Fruit fly (Drosophila melanogaster): ENCODE measurements around the gene Uch.

The Uch gene

dm6 chr2L:2173191-2173590 lies 40.8 kb downstream of the Uch start:
- no peak for TF ChIP-seq Jarid2 (GFP tag; optimal IDR thresholded peaks at IDR 0.05)
- 0 out of 4 replicates have a peak, but pooled peaks have one; percentile 54 for TF ChIP-seq chinmo (GFP tag; IDR thresholded peaks at IDR 0.05; ENCODE audit: partially characterized antibody)
- no peak for TF ChIP-seq D19B (GFP tag; optimal IDR thresholded peaks at IDR 0.05)
- TF ChIP-seq ab (GFP tag; optimal IDR thresholded peaks at IDR 0.05) = no peak
- TF ChIP-seq crol (GFP tag; IDR thresholded peaks at IDR 0.05) = peak; percentile 78
- peak; percentile 56 for TF ChIP-seq CG9437 (GFP tag; optimal IDR thresholded peaks at IDR 0.05)

dm6 chr2L:2172460-2173121 lies 41.4 kb downstream of the Uch start:
- TF ChIP-seq CG10979 (tag; optimal IDR thresholded peaks at IDR 0.05) = peak; percentile 37
- TF ChIP-seq Ptx1 (GFP tag; IDR thresholded peaks at IDR 0.05) = peak; percentile 33; the same call in 1 of the 2 replicates
- TF ChIP-seq dmrt99B (tag; optimal IDR thresholded peaks at IDR 0.05) = peak; percentile 5
- TF ChIP-seq Fer1 (GFP tag; optimal IDR thresholded peaks at IDR 0.05) = no peak
- no peak for TF ChIP-seq CG11456 (GFP tag; IDR thresholded peaks at IDR 0.05)
- TF ChIP-seq lola (GFP tag; optimal IDR thresholded peaks at IDR 0.05) = peak in 1 of 3 experiments; percentile 3
- peak; percentile 27 for TF ChIP-seq Sox102F (GFP tag; optimal IDR thresholded peaks at IDR 0.05)
- peak; percentile 20 for TF ChIP-seq CG12391 (tag; optimal IDR thresholded peaks at IDR 0.05)
- peak; percentile 8 for TF ChIP-seq CG13624 (GFP tag; optimal IDR thresholded peaks at IDR 0.05)
- 0 out of 2 replicates have a peak, but pooled peaks have one; percentile 16 for TF ChIP-seq CG4360 (GFP tag; IDR thresholded peaks at IDR 0.05)
- peak; percentile 49 for TF ChIP-seq gem (tag; optimal IDR thresholded peaks at IDR 0.05)
- peak; percentile 98 for TF ChIP-seq D (optimal IDR thresholded peaks at IDR 0.05)
- no peak for TF ChIP-seq D (GFP tag; optimal IDR thresholded peaks at IDR 0.05)
- TF ChIP-seq HmgZ (tag; optimal IDR thresholded peaks at IDR 0.05) = no peak
- no peak for TF ChIP-seq CG6654 (GFP tag; optimal IDR thresholded peaks at IDR 0.05)
- peak; percentile 38 for TF ChIP-seq pros (GFP tag; optimal IDR thresholded peaks at IDR 0.05)
- TF ChIP-seq sr (GFP tag; IDR thresholded peaks at IDR 0.05) = no peak
- TF ChIP-seq Blimp-1 (GFP tag; optimal IDR thresholded peaks at IDR 0.05) = peak; percentile 1
- TF ChIP-seq CG2678 (tag; optimal IDR thresholded peaks at IDR 0.05) = peak; percentile 12
- no peak for TF ChIP-seq Mrtf (GFP tag; IDR thresholded peaks at IDR 0.05)
- TF ChIP-seq bab2 (GFP tag; optimal IDR thresholded peaks at IDR 0.05) = no peak
- TF ChIP-seq CG2875 (GFP tag; optimal IDR thresholded peaks at IDR 0.05) = no peak
- peak; percentile 21 for TF ChIP-seq CG30403 (GFP tag; optimal IDR thresholded peaks at IDR 0.05)
- TF ChIP-seq grn (GFP tag; optimal IDR thresholded peaks at IDR 0.05) = peak; percentile 4
- TF ChIP-seq CG14710 (tag; optimal IDR thresholded peaks at IDR 0.05) = peak; percentile 8
- TF ChIP-seq CG18262 (tag; optimal IDR thresholded peaks at IDR 0.05) = peak; percentile 34
- peak; percentile 4 for TF ChIP-seq CG7839 (tag; optimal IDR thresholded peaks at IDR 0.05)
- TF ChIP-seq CG9727 (GFP tag; optimal IDR thresholded peaks at IDR 0.05) = peak; percentile 15
- no peak for TF ChIP-seq Med (GFP tag)
- peak in 1 of 2 experiments; percentile 41 for TF ChIP-seq eve (GFP tag; optimal IDR thresholded peaks at IDR 0.05)
- no peak for TF ChIP-seq mam (GFP tag; optimal IDR thresholded peaks at IDR 0.05)
- TF ChIP-seq kni (GFP tag; optimal IDR thresholded peaks at IDR 0.05) = peak; percentile 4
- TF ChIP-seq Awh (GFP tag; IDR thresholded peaks at IDR 0.05) = no peak
- TF ChIP-seq H15 (GFP tag; IDR thresholded peaks at IDR 0.05) = no peak
- TF ChIP-seq Xrp1 (GFP tag; IDR thresholded peaks at IDR 0.05) = peak; percentile 21; the same call in 1 of the 2 replicates
- peak; percentile 43 for TF ChIP-seq zf30C (GFP tag; optimal IDR thresholded peaks at IDR 0.05)
- peak in 1 of 2 experiments; percentile 36 for TF ChIP-seq bsh (GFP tag; optimal IDR thresholded peaks at IDR 0.05)
- TF ChIP-seq CG1529 (GFP tag; optimal IDR thresholded peaks at IDR 0.05) = no peak
- TF ChIP-seq sens (GFP tag) = peak; percentile 75
- peak; percentile 92 for TF ChIP-seq CG15479 (GFP tag; optimal IDR thresholded peaks at IDR 0.05)
- TF ChIP-seq Hr51 (GFP tag; optimal IDR thresholded peaks at IDR 0.05) = peak in 1 of 2 experiments; percentile 13
